Worm (Caenorhabditis elegans): ENCODE data around the gene dnc-4.
A peak's percentile ranks its signal among the peaks of the same experiment; 100 is the strongest.

The dnc-4 gene

DNA sequence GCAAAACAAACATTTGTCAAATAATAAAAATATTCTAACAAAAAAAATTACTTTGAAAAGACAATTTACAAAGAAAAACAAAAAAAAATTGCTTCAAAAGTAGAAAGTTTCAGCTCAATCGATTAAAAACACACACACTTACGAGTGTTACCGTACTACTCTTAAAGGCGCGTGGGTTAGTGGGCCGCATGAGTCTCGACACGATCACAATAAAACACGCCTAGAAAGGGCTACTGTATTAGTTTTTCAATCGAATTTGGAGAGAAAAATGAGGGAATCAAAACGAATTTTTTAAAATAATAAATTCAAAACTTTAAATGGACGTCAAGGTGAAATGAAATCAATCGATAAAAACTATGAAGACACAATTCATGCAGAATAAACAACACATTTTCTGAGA lies 9.1 kb downstream of the dnc-4 start:
- TF ChIP-seq unc-39 (tag; optimal IDR thresholded peaks at IDR 0.05): no peak
- peak; percentile 5 for TF ChIP-seq lsy-2 (tag; optimal IDR thresholded peaks at IDR 0.05)

ce11 chrIV:8009374-8009773 lies 10.2 kb downstream of the dnc-4 start:
- TF ChIP-seq drap-1 (GFP tag; optimal IDR thresholded peaks at IDR 0.05) (no peak), nhr-237 (tag; optimal IDR thresholded peaks at IDR 0.05) (no peak), mls-2 (tag; optimal IDR thresholded peaks at IDR 0.05) (peak; percentile 10), lin-13 (tag; optimal IDR thresholded peaks at IDR 0.05) (no peak), blmp-1 (tag; optimal IDR thresholded peaks at IDR 0.05) (peak; percentile 62), ces-1 (GFP tag; optimal IDR thresholded peaks at IDR 0.05) (no peak), mab-5 (tag; optimal IDR thresholded peaks at IDR 0.05) (no peak), M03D4.4 (tag; optimal IDR thresholded peaks at IDR 0.05) (no peak), ham-2 (GFP tag; optimal IDR thresholded peaks at IDR 0.05) (peak; percentile 47), nhr-76 (tag; optimal IDR thresholded peaks at IDR 0.05) (no peak), nhr-2 (tag; optimal IDR thresholded peaks at IDR 0.05) (no peak), lin-32 (GFP tag; optimal IDR thresholded peaks at IDR 0.05) (no peak), elt-3 (tag; optimal IDR thresholded peaks at IDR 0.05) (no peak), snpc-4 (tag; optimal IDR thresholded peaks at IDR 0.05) (no peak)

DNA sequence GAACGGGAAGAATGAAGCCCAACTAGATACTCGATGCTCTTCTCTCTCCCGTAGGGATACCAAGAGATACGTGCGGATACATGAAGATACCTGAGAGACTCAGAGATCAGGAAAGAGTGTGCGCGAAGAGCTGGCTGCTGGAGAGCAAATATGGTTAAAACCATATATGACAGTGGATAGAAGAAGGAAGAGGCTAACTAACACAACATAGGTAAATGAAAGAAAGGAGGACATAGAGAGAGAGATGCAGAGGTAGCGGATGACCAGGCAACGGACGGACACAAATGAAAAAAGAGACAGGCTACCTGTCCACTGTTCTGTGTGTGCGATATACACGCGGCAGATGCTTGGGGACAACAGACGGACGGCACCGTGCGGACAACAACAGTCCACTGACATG lies 11.5 kb downstream of the dnc-4 start:
- TF ChIP-seq mls-2 (tag; optimal IDR thresholded peaks at IDR 0.05) (peak; percentile 0), ham-2 (GFP tag; optimal IDR thresholded peaks at IDR 0.05) (peak; percentile 63), lin-13 (tag; optimal IDR thresholded peaks at IDR 0.05) (no peak), nhr-2 (tag; optimal IDR thresholded peaks at IDR 0.05) (peak; percentile 98), ces-1 (GFP tag; optimal IDR thresholded peaks at IDR 0.05) (no peak), cnd-1 (tag; optimal IDR thresholded peaks at IDR 0.05) (peak; percentile 17)

- no peak for TF ChIP-seq blmp-1 (tag; optimal IDR thresholded peaks at IDR 0.05)
- TF ChIP-seq nhr-28 (tag; optimal IDR thresholded peaks at IDR 0.05): no peak
- TF ChIP-seq nhr-237 (tag; optimal IDR thresholded peaks at IDR 0.05): no peak
- no peak for TF ChIP-seq drap-1 (GFP tag; optimal IDR thresholded peaks at IDR 0.05)
- no peak for TF ChIP-seq ztf-11 (tag; optimal IDR thresholded peaks at IDR 0.05)
- no peak for TF ChIP-seq pha-4 (tag; optimal IDR thresholded peaks at IDR 0.05)
- TF ChIP-seq elt-3 (tag; optimal IDR thresholded peaks at IDR 0.05): no peak
- TF ChIP-seq bed-3 (GFP tag; optimal IDR thresholded peaks at IDR 0.05): no peak
- no peak for TF ChIP-seq ces-1 (GFP tag; optimal IDR thresholded peaks at IDR 0.05)
- TF ChIP-seq ham-2 (GFP tag; optimal IDR thresholded peaks at IDR 0.05): no peak
- no peak for TF ChIP-seq M03D4.4 (tag; optimal IDR thresholded peaks at IDR 0.05)
- no peak for TF ChIP-seq lin-13 (tag; optimal IDR thresholded peaks at IDR 0.05)
These were observed 12.1 kb downstream of the dnc-4 start for ce11 chrIV:8007549-8007948.

DNA sequence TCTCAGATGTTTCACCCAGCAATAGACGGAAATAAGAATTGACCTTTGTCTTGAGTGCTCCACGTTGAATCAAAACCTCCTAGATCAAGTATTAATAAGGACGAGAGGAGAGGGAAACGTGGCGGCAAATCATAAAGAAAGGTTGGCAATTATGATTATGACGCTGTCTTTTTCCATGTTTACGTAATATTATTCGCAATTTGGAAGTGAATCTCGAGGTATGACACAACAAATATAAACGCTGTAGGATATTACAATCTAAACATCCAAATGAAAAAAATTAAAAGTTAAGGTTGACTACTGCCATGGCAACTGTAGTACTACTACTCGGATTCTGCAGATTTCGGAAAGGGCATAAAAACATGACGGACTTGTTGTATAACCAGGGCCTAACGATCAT lies 13.4 kb downstream of the dnc-4 start:
- TF ChIP-seq unc-39 (tag; optimal IDR thresholded peaks at IDR 0.05): no peak
- TF ChIP-seq nhr-76 (tag; optimal IDR thresholded peaks at IDR 0.05): no peak
- no peak for TF ChIP-seq tbx-8 (GFP tag; optimal IDR thresholded peaks at IDR 0.05)
- TF ChIP-seq zip-8 (tag; optimal IDR thresholded peaks at IDR 0.05): peak; percentile 51
- no peak for TF ChIP-seq unc-120 (tag; optimal IDR thresholded peaks at IDR 0.05; ENCODE audit: poor library complexity, severe bottlenecking)
- TF ChIP-seq nhr-2 (tag; optimal IDR thresholded peaks at IDR 0.05): peak; percentile 68

DNA sequence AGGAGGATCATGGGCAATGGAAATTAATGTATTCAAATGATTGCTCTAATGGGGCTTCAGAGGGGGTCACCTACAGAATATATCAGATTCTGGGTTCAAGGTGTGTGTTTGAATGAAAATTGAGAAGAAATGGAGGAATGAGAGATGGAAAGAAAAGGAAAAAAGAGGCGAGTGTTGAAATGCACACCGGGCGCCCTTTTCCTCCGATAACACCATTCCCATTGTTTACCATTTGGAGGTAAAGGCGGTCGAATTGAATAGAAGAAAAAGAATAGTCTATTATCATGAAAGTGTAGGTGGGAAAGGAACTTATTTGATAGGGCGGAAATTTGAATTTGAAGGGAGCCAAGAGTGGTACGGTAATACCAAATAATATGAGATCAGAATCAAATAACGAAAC lies 14.2 kb downstream of the dnc-4 start:
- TF ChIP-seq nhr-76 (tag; optimal IDR thresholded peaks at IDR 0.05): no peak
- no peak for TF ChIP-seq unc-62 (GFP tag; optimal IDR thresholded peaks at IDR 0.05)
- no peak for TF ChIP-seq sem-2 (GFP tag; optimal IDR thresholded peaks at IDR 0.05)
- TF ChIP-seq flh-1 (GFP tag; optimal IDR thresholded peaks at IDR 0.05): no peak
- no peak for TF ChIP-seq nhr-28 (tag; optimal IDR thresholded peaks at IDR 0.05)
- no peak for TF ChIP-seq unc-120 (tag; optimal IDR thresholded peaks at IDR 0.05; ENCODE audit: poor library complexity, severe bottlenecking)
- TF ChIP-seq elt-3 (tag; optimal IDR thresholded peaks at IDR 0.05): no peak
- no peak for TF ChIP-seq ham-2 (GFP tag; optimal IDR thresholded peaks at IDR 0.05)
- no peak for TF ChIP-seq snpc-4 (tag; optimal IDR thresholded peaks at IDR 0.05)
- TF ChIP-seq lin-13 (tag; optimal IDR thresholded peaks at IDR 0.05): no peak
- no peak for TF ChIP-seq lin-32 (GFP tag; optimal IDR thresholded peaks at IDR 0.05)
- TF ChIP-seq sptf-1 (tag; optimal IDR thresholded peaks at IDR 0.05): no peak
- no peak for TF ChIP-seq drap-1 (GFP tag; optimal IDR thresholded peaks at IDR 0.05)
- no peak for TF ChIP-seq lsy-2 (tag; optimal IDR thresholded peaks at IDR 0.05)

- TF ChIP-seq flh-1 (GFP tag; optimal IDR thresholded peaks at IDR 0.05) (no peak), nhr-2 (tag; optimal IDR thresholded peaks at IDR 0.05) (no peak), ceh-43 (GFP tag; optimal IDR thresholded peaks at IDR 0.05) (no peak), mls-2 (tag; optimal IDR thresholded peaks at IDR 0.05) (no peak), nhr-12 (tag; optimal IDR thresholded peaks at IDR 0.05) (no peak), zip-8 (tag; optimal IDR thresholded peaks at IDR 0.05) (no peak), unc-39 (tag; optimal IDR thresholded peaks at IDR 0.05) (no peak), nhr-237 (tag; optimal IDR thresholded peaks at IDR 0.05) (no peak), drap-1 (GFP tag; optimal IDR thresholded peaks at IDR 0.05) (no peak), elt-1 (tag; optimal IDR thresholded peaks at IDR 0.05; ENCODE audit: borderline replicate concordance, insufficient read depth) (no peak), snpc-4 (tag; optimal IDR thresholded peaks at IDR 0.05) (no peak), elt-3 (tag; optimal IDR thresholded peaks at IDR 0.05) (no peak), unc-120 (tag; optimal IDR thresholded peaks at IDR 0.05; ENCODE audit: poor library complexity, severe bottlenecking) (no peak), ceh-83 (GFP tag; optimal IDR thresholded peaks at IDR 0.05) (no peak)
These were observed 15.6 kb downstream of the dnc-4 start, which contains the start of gene rig-4 for ce11 chrIV:8004019-8004418. Gene rig-4, minus strand, starts transcription at chrIV:8004119.
